Worm (Caenorhabditis elegans): ENCODE results near the gene C05D11.1.

C05D11.1 gene

DNA sequence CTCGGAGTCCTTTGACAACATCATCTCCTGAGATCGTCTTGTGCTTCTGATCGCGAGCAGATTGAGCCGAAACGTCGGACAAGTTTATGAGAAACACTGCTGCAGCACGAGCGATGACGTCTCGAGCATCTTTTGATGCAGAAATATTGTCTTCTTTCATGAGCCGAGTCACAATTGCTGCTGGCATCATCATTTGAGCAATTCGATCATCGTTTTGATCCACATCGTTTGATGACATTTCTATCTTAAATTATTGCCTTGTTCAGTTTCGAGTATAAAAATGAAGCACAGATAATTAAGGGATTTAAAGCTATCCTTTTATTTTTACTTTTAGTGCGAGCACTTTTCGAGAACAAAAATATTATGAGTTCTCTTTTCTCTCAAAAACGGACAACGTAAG, 26.2 kb downstream of the C05D11.1 start, which contains the start of gene T26A5.8 (continued):
- TF ChIP-seq mep-1 (tag; optimal IDR thresholded peaks at IDR 0.05) (peak; percentile 61), mdl-1 (tag; optimal IDR thresholded peaks at IDR 0.05) (no peak), unc-62 (GFP tag; optimal IDR thresholded peaks at IDR 0.05 in 1 of 2) (peak in 1 of 2 experiments; percentile 33), unc-62 (tag; optimal IDR thresholded peaks at IDR 0.05) (no peak), snpc-4 (tag; optimal IDR thresholded peaks at IDR 0.05) (no peak), dve-1 (tag; optimal IDR thresholded peaks at IDR 0.05; ENCODE audit: insufficient read depth) (no peak), ama-1 (optimal IDR thresholded peaks at IDR 0.05) (peak; percentile 93), lin-13 (GFP tag; optimal IDR thresholded peaks at IDR 0.05) (no peak)

DNA sequence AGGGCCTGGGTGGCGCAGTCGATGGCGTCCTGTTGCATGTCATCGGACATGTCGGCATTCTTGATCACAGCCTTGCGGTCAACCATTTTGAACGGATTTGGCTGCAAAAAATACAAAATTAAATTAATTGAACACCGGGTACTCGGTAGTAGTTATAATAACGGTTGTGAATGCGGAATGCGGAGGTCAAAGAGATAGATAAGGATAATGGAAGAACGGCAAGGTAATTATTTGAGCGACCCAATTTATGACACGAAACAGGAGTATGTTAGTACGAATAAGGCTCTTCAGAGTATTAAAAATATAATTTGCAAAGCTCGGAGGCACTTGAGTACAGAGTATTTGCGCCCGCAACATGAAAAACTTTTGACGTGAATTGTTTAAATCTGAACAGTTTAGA, 27.3 kb downstream of the C05D11.1 start, which contains the start of gene dlc-1:
TSS of gene dlc-1 (minus strand) at position 101 of the 400 bp plus-strand sequence.
- TF ChIP-seq duxl-1 (tag; optimal IDR thresholded peaks at IDR 0.05; ENCODE audit: poor library complexity) (no peak), zfp-3 (GFP tag; conservative IDR thresholded peaks at IDR 0.05) (0 out of 2 replicates have a peak, but pooled peaks have one; percentile 2), set-16 (GFP tag; IDR thresholded peaks at IDR 0.05) (no peak)

DNA sequence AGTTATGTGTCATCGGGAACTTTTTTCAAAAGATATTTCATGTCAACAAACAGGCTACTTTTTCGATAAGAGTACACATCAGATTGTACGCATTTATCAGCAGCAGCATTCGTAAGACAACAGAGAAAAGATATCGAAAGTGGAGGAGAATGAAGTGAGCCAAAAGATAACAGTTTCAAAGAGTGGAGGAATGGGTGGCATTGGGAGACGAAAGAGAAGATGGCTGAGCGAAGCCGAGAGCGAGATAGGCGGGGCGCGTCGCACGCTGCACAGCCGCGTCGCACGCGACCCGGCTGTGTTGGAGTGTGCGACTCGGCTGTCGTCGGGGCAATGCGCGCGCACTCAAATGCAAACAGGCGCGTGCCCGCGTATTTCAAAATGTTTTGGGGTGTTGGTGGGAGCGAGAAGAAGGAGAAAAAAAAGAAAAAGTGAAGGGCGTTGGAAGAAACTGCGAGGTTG, 27.7 kb downstream of the C05D11.1 start:
- TF ChIP-seq nhr-10 (tag; optimal IDR thresholded peaks at IDR 0.05): peak; percentile 63
- peak; percentile 22 to 78 for TF ChIP-seq lsy-2 (tag; optimal IDR thresholded peaks at IDR 0.05)
- TF ChIP-seq lir-3 (tag; optimal IDR thresholded peaks at IDR 0.05): no peak
- peak; percentile 71 for TF ChIP-seq lin-13 (GFP tag; optimal IDR thresholded peaks at IDR 0.05)
- TF ChIP-seq saeg-2 (GFP tag; IDR thresholded peaks at IDR 0.05): peak; percentile 70; the same call in 1 of the 2 replicates
- TF ChIP-seq daf-8 (GFP tag; IDR thresholded peaks at IDR 0.05): no peak
- TF ChIP-seq hlh-30 (tag; optimal IDR thresholded peaks at IDR 0.05; ENCODE audit: insufficient read depth): peak; percentile 95
- TF ChIP-seq nhr-237 (tag; optimal IDR thresholded peaks at IDR 0.05): no peak
- TF ChIP-seq snpc-1.2 (GFP tag; IDR thresholded peaks at IDR 0.05): peak; percentile 77
- TF ChIP-seq ama-1 (optimal IDR thresholded peaks at IDR 0.05): peak; percentile 89
- TF ChIP-seq attf-4 (tag; optimal IDR thresholded peaks at IDR 0.05): no peak
- peak; percentile 88 for TF ChIP-seq php-3 (GFP tag; IDR thresholded peaks at IDR 0.05)
- peak; percentile 87; the same call in 1 of the 2 replicates for TF ChIP-seq zfp-3 (GFP tag; conservative IDR thresholded peaks at IDR 0.05)
- TF ChIP-seq ceh-32 (tag; optimal IDR thresholded peaks at IDR 0.05; ENCODE audit: poor library complexity): peak; percentile 36
- no peak; the same call in 1 of the 2 replicates for TF ChIP-seq lin-29 (GFP tag; IDR thresholded peaks at IDR 0.05)
- no peak for TF ChIP-seq dmd-9 (GFP tag; IDR thresholded peaks at IDR 0.05)
- no peak for TF ChIP-seq madf-5 (GFP tag; IDR thresholded peaks at IDR 0.05)
- TF ChIP-seq ceh-44 (GFP tag; IDR thresholded peaks at IDR 0.05): no peak
- no peak for TF ChIP-seq aly-2 (tag; optimal IDR thresholded peaks at IDR 0.05)
- TF ChIP-seq nhr-42 (GFP tag; IDR thresholded peaks at IDR 0.05): peak; percentile 84
- TF ChIP-seq dve-1 (tag; optimal IDR thresholded peaks at IDR 0.05; ENCODE audit: insufficient read depth): peak; percentile 96
- peak; percentile 47 for TF ChIP-seq F37D6.2 (tag; optimal IDR thresholded peaks at IDR 0.05)
- peak; percentile 92 for TF ChIP-seq T26A8.4 (GFP tag; IDR thresholded peaks at IDR 0.05)
- TF ChIP-seq aha-1 (tag): peak; percentile 95
- peak; percentile 96 for TF ChIP-seq pqm-1 (tag; optimal IDR thresholded peaks at IDR 0.05)
- peak; percentile 95 for TF ChIP-seq dmd-6 (GFP tag; IDR thresholded peaks at IDR 0.05)
- TF ChIP-seq mdl-1 (tag; optimal IDR thresholded peaks at IDR 0.05): peak; percentile 81 to 95
- TF ChIP-seq nhr-6 (tag; optimal IDR thresholded peaks at IDR 0.05): peak; percentile 91
- TF ChIP-seq spr-1 (tag; optimal IDR thresholded peaks at IDR 0.05): peak; percentile 77
- peak; percentile 90 for TF ChIP-seq ceh-20 (GFP tag; IDR thresholded peaks at IDR 0.05)
- peak; percentile 60 for TF ChIP-seq duxl-1 (tag; optimal IDR thresholded peaks at IDR 0.05; ENCODE audit: poor library complexity)
- TF ChIP-seq ceh-82 (tag; optimal IDR thresholded peaks at IDR 0.05): no peak
- peak; percentile 89 for TF ChIP-seq nhr-48 (tag; optimal IDR thresholded peaks at IDR 0.05)
- TF ChIP-seq ceh-28 (tag; optimal IDR thresholded peaks at IDR 0.05): no peak
- peak; percentile 25 for TF ChIP-seq sdz-12 (GFP tag; optimal IDR thresholded peaks at IDR 0.05)
- TF ChIP-seq mes-2 (tag; optimal IDR thresholded peaks at IDR 0.05; ENCODE audit: poor library complexity, severe bottlenecking): peak; percentile 71
- no peak for TF ChIP-seq snpc-4 (tag; optimal IDR thresholded peaks at IDR 0.05)
- TF ChIP-seq Y105C5A.15 (GFP tag; IDR thresholded peaks at IDR 0.05): peak; percentile 81; the same call in 1 of the 2 replicates
- TF ChIP-seq dmd-8 (GFP tag; IDR thresholded peaks at IDR 0.05): peak; percentile 88
- peak; percentile 89 for TF ChIP-seq nhr-102 (tag; optimal IDR thresholded peaks at IDR 0.05)
- TF ChIP-seq jun-1 (tag; optimal IDR thresholded peaks at IDR 0.05): peak; percentile 25
- peak; percentile 85 for TF ChIP-seq mdt-29 (GFP tag; IDR thresholded peaks at IDR 0.05)

Measured in whole organism, L4 larva.